Worm (Caenorhabditis elegans) whole organism, L4 larva: ENCODE data around the gene srd-66.

Source experiments
- D1046.2 ChIP-seq: fragments of 200-800 bp; sonication (Bioruptor generic); IDR thresholded peaks from 2 replicates; pipeline ENCODE4 v1.3.6; 2022; ENCODE audit warnings: missing genetic modification characterization, missing compliant biosample characterization
- F26F4.8 ChIP-seq: fragments of 200-800 bp; sonication (Bioruptor generic); conservative IDR thresholded peaks from 2 replicates; pipeline ENCODE4 v1.3.6; 2022; ENCODE audit warnings: missing genetic modification characterization, missing compliant biosample characterization
- F37D6.2 ChIP-seq: sonication (generic microtip); optimal IDR thresholded peaks from 2 replicates; lab custom pipeline; 2016; ENCODE audit warnings: mild to moderate bottlenecking, missing genetic modification characterization, missing compliant biosample characterization
- F44E2.7 ChIP-seq: fragments of 200-800 bp; sonication (Bioruptor generic); IDR thresholded peaks from 2 replicates; pipeline ENCODE4 v2.1.2; 2022; ENCODE audit warnings: missing genetic modification characterization, missing compliant biosample characterization
- F49E8.2 ChIP-seq: sonication (generic microtip); optimal IDR thresholded peaks from 2 replicates; lab custom pipeline; 2016; ENCODE audit warnings: missing compliant biosample characterization, mild to moderate bottlenecking, missing genetic modification characterization, borderline replicate concordance
- T26A8.4 ChIP-seq: fragments of 200-800 bp; sonication (Bioruptor generic); IDR thresholded peaks from 2 replicates; pipeline ENCODE4 v1.3.6; 2022; ENCODE audit warnings: missing genetic modification characterization, missing compliant biosample characterization
- aha-1 ChIP-seq: fragments of 150-350 bp; peaks from one replicate; lab custom pipeline; 2014; ENCODE audit warnings: missing biosample characterization, missing genetic modification characterization
- attf-4 ChIP-seq: sonication (generic microtip); optimal IDR thresholded peaks from 3 replicates; lab custom pipeline; 2017; ENCODE audit warnings: missing biosample characterization, missing genetic modification characterization
- ceh-28 ChIP-seq: fragments of 150-350 bp; optimal IDR thresholded peaks from 2 replicates; lab custom pipeline; 2014; ENCODE audit warnings: missing biosample characterization, missing genetic modification reagents, missing genetic modification characterization
- daf-12 ChIP-seq: fragments of 150-350 bp; optimal IDR thresholded peaks from 2 replicates; lab custom pipeline; 2014; ENCODE audit warnings: missing biosample characterization, missing genetic modification reagents, missing genetic modification characterization
- daf-19 ChIP-seq: fragments of 200-800 bp; sonication (Bioruptor generic); conservative IDR thresholded peaks from 2 replicates; pipeline ENCODE4 v1.3.6; 2022; ENCODE audit warnings: missing genetic modification characterization, missing compliant biosample characterization
- daf-8 ChIP-seq: fragments of 200-800 bp; sonication (Bioruptor generic); IDR thresholded peaks from 2 replicates; pipeline ENCODE4 v1.3.6; 2022; ENCODE audit warnings: missing genetic modification characterization, missing compliant biosample characterization
- dmd-6 ChIP-seq: fragments of 200-800 bp; sonication (Bioruptor generic); IDR thresholded peaks from 2 replicates; pipeline ENCODE4 v1.3.6; 2022; ENCODE audit warnings: missing genetic modification reagents, missing genetic modification characterization, missing compliant biosample characterization
- duxl-1 ChIP-seq: sonication (generic microtip); optimal IDR thresholded peaks from 2 replicates; lab custom pipeline; 2016; ENCODE audit warnings: mild to moderate bottlenecking, missing genetic modification characterization, moderate library complexity, missing compliant biosample characterization; ENCODE audit not compliant: poor library complexity
- egl-43 ChIP-seq: fragments of 200-800 bp; sonication (Bioruptor generic); IDR thresholded peaks from 2 replicates; pipeline ENCODE4 v1.3.6; 2022; ENCODE audit warnings: missing genetic modification reagents, missing genetic modification characterization, missing compliant biosample characterization
- hlh-11 ChIP-seq: fragments of 200-800 bp; sonication (Bioruptor generic); optimal IDR thresholded peaks from 2 replicates; lab custom pipeline; 2018; ENCODE audit warnings: mild to moderate bottlenecking, missing genetic modification characterization, missing compliant biosample characterization
- jun-1 ChIP-seq: fragments of 150-350 bp; optimal IDR thresholded peaks from 2 replicates; lab custom pipeline; 2014; ENCODE audit warnings: missing biosample characterization, missing genetic modification reagents, missing genetic modification characterization
- lin-13 ChIP-seq: fragments of 150-350 bp; optimal IDR thresholded peaks from 2 replicates; lab custom pipeline; 2014; ENCODE audit warnings: missing biosample characterization, missing genetic modification reagents, missing genetic modification characterization
- lin-38 ChIP-seq: fragments of 200-800 bp; sonication (Bioruptor generic); IDR thresholded peaks from 2 replicates; pipeline ENCODE4 v1.3.6; 2022; ENCODE audit warnings: missing genetic modification reagents, missing genetic modification characterization, missing compliant biosample characterization
- lir-3 ChIP-seq: sonication (generic microtip); optimal IDR thresholded peaks from 2 replicates; lab custom pipeline; 2016; ENCODE audit warnings: mild to moderate bottlenecking, missing genetic modification characterization, missing compliant biosample characterization
- lsy-2 ChIP-seq, 2 experiments: fragments of 150-350 bp in 1 of 2; sonication (generic microtip) in 1 of 2; optimal IDR thresholded peaks; 2 replicates each; lab custom pipeline; 2014 to 2017; ENCODE audit warnings: missing biosample characterization in 2 of 2, missing genetic modification characterization in 2 of 2
- madf-9 ChIP-seq: fragments of 200-800 bp; sonication (Bioruptor generic); conservative IDR thresholded peaks from 2 replicates; pipeline ENCODE4 v1.3.6; 2022; ENCODE audit warnings: missing genetic modification reagents, missing genetic modification characterization, missing compliant biosample characterization
- mdt-29 ChIP-seq: fragments of 200-800 bp; sonication (Bioruptor generic); IDR thresholded peaks from 2 replicates; pipeline ENCODE4 v1.3.6; 2022; ENCODE audit warnings: missing genetic modification reagents, missing genetic modification characterization, missing compliant biosample characterization
- mxl-2 ChIP-seq: fragments of 200-800 bp; sonication (Bioruptor generic); conservative IDR thresholded peaks from 2 replicates; pipeline ENCODE4 v1.3.6; 2022; ENCODE audit warnings: missing genetic modification reagents, missing genetic modification characterization, missing compliant biosample characterization
- nhr-11 ChIP-seq: fragments of 150-350 bp; optimal IDR thresholded peaks from 2 replicates; lab custom pipeline; 2014; ENCODE audit warnings: missing biosample characterization, missing genetic modification characterization
- nhr-42 ChIP-seq: fragments of 200-800 bp; sonication (Bioruptor generic); IDR thresholded peaks from 2 replicates; pipeline ENCODE4 v1.3.6; 2022; ENCODE audit warnings: missing genetic modification characterization, missing compliant biosample characterization
- nhr-48 ChIP-seq: sonication (generic microtip); optimal IDR thresholded peaks from 2 replicates; lab custom pipeline; 2016; ENCODE audit warnings: mild to moderate bottlenecking, missing genetic modification characterization, missing compliant biosample characterization
- pqm-1 ChIP-seq: sonication (generic microtip); optimal IDR thresholded peaks from 2 replicates; lab custom pipeline; 2017; ENCODE audit warnings: missing biosample characterization, missing genetic modification characterization
- set-16 ChIP-seq: fragments of 200-800 bp; sonication (Bioruptor generic); IDR thresholded peaks from 2 replicates; pipeline ENCODE4 v1.3.6; 2022; ENCODE audit warnings: missing genetic modification reagents, missing genetic modification characterization, missing compliant biosample characterization
- snpc-1.2 ChIP-seq: fragments of 200-800 bp; sonication (Bioruptor generic); IDR thresholded peaks from 2 replicates; pipeline ENCODE4 v1.3.6; 2022; ENCODE audit warnings: missing genetic modification reagents, missing genetic modification characterization, missing compliant biosample characterization
- spr-3 ChIP-seq: fragments of 200-800 bp; sonication (Bioruptor generic); optimal IDR thresholded peaks from 2 replicates; lab custom pipeline; 2018; ENCODE audit warnings: mild to moderate bottlenecking, missing genetic modification characterization, missing compliant biosample characterization
- unc-62 ChIP-seq, 3 experiments: fragments of 150-350 bp in 1 of 3; sonication (generic microtip); optimal IDR thresholded peaks in 2 of 3; peaks in 1 of 3; 1 replicate in 1 of 3; 2 replicates in 2 of 3; lab custom pipeline; 2014 to 2017; ENCODE audit warnings: missing biosample characterization in 3 of 3, missing genetic modification characterization in 3 of 3, missing genetic modification reagents in 3 of 3, missing genotype in 1 of 3
- zfp-3 ChIP-seq: fragments of 200-800 bp; sonication (Bioruptor generic); conservative IDR thresholded peaks from 2 replicates; pipeline ENCODE4 v1.3.6; 2022; ENCODE audit warnings: missing genetic modification reagents, missing genetic modification characterization, missing compliant biosample characterization

The srd-66 gene

DNA sequence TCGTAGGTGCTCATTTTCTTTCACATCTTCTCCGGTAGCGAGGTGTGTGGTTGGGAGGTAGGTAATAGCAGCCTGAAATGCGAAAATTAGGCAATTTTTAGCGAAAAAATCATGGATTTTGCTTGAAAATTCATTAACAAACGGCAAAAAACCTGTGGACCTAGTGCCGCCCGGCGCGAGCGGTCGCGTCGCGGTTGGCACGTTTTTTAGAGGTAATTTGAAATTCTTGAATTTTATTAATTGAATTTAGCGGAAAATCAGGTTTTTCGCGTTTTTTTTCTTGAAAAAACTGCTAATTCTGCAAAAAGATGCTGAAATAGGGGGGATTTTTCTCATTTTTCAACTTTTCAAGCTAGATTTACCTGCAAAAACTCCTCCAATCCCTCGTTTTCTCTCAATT is 33.1 kb downstream of the srd-66 start:
- TF ChIP-seq zfp-3 (GFP tag; lab: Robert Waterston, UW) (no peak), egl-43 (GFP tag; lab: Robert Waterston, UW) (no peak), mxl-2 (GFP tag; lab: Robert Waterston, UW) (no peak), nhr-11 (tag; lab: Kevin White, UChicago) (no peak), jun-1 (tag; lab: Kevin White, UChicago) (no peak), lin-38 (0 out of 2 replicates have a peak, but pooled peaks have one; percentile 9), hlh-11 (tag; lab: Kevin White, UChicago) (no peak), unc-62 (GFP tag; optimal IDR thresholded peaks at IDR 0.05 in 1 of 2; lab: Kevin White, UChicago) (peak in 1 of 2 experiments; percentile 10), unc-62 (tag; optimal IDR thresholded peaks at IDR 0.05; lab: Kevin White, UChicago) (no peak)

DNA sequence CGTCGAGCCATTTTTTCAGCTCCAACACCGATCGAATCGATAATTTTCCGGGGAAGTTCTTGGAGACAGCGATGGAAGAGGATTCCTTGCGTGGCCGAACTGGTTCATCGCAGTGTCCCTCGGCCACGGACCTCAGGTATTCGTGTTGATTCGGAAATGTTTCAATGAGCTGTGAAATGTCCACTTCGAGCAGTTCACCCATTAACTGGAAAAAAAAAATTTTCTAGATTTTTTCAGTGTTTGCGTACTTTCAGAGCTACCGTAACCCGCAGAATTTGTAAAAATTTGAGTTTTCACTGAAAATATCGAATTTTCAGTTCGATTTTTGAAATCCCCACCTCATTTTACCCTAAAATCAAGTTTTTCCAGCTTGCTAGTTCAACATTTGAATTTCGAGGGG is 34.6 kb downstream of the srd-66 start:
- peak; percentile 17; the same call in 1 of the 2 replicates for TF ChIP-seq set-16
- no peak for TF ChIP-seq duxl-1 (tag; lab: Kevin White, UChicago)

DNA sequence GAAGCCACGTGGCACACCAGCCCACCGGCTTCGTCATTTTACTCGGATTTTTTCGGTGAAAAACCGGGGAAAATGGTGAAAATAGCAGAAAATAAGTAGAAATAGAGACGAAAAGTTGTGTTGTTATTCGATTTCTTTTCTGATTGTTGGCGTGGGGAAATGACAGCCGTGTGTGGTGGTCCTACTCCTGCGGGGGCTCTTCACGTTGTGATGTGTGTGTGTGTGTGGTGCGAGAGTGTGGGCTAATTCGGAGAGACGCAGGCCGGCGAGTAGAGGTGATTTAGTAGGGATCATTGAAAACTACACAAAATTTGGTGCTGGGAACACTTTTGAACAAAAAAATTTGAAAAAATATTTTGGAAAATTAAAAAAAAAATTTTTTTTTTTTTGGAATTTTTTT is 39.0 kb downstream of the srd-66 start, which contains the start of gene F53A3.1:
F53A3.1 (minus strand) TSS at position 150 of the 400 bp plus-strand sequence.
- no peak for TF ChIP-seq F37D6.2
- peak; percentile 99 for TF ChIP-seq aha-1

DNA sequence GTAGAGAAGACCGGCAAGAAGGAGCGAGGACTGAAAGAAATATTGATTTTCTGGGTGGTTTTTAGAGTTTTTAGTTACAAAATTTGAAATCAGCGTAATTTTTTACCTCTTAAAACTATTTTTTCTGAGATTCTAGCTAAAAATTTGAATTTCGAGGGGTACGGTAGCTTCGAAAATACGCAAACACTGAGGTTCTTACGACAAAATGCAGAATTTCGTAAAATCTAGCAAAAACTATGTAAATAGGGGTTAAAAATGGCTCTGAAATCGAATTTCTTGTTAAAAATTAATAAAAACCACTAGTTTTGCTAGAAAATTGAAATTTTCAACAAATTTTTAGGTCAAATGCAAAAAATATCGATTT is 42.8 kb downstream of the srd-66 start:
- TF ChIP-seq nhr-11 (tag; lab: Kevin White, UChicago) (peak; percentile 22), F49E8.2 (no peak)

DNA sequence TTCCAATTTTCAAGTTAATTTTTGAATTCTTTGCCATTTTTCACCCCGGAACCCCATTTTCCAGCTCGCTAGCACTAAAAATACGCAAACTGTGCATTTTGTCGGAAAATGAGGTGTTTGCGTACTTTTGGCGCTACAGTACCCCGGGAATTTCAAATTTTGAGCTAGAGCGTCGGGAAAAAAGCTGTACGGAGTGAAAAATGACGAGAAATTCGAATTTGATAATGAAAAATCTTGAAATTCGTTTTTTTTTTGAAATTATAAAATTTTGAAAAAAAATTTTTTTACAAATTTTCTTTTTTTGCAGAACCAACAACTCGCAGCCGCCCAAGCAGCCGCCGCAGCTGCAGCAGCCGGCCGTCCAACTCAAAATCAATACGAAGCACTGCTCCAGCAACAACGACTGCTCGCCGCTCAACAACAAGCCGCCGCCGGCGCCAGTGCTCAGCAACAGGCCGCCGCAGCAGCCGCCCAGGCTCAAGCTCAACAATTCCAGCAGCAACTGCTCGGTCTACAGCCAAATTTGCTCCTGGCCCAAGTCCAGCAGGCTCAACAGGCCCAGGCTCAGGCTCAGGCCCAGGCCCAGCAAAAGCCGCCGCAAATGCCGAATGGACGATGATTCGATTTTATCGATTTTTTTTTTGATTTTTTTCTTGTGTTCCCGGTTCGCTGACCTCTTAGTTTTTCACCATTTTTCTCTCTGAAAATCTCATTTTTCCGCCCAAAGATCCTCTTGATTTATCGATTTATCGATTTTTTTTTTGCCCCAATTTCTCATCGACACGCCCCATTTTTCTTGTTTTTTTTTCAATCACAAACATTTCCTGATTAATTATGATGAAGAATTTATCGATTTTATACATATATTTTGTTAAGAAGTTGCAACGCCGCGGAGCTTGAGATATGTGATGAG is 43.5 kb downstream of the srd-66 start:
- TF ChIP-seq spr-3 (GFP tag; lab: Kevin White, UChicago) = no peak
- no peak for TF ChIP-seq lir-3 (tag; lab: Kevin White, UChicago)
- TF ChIP-seq snpc-1.2 (GFP tag; lab: Robert Waterston, UW) = 0 out of 2 replicates have a peak, but pooled peaks have one; percentile 40
- TF ChIP-seq lsy-2 (tag; optimal IDR thresholded peaks at IDR 0.05; lab: Kevin White, UChicago) = peak; percentile 21 to 61
- no peak for TF ChIP-seq madf-9
- peak in 1 of 2 experiments; percentile 58 for TF ChIP-seq unc-62 (GFP tag; optimal IDR thresholded peaks at IDR 0.05 in 1 of 2; lab: Kevin White, UChicago)
- TF ChIP-seq unc-62 (tag; optimal IDR thresholded peaks at IDR 0.05; lab: Kevin White, UChicago) = no peak
- no peak for TF ChIP-seq dmd-6 (GFP tag; lab: Robert Waterston, UW)
- peak; percentile 51 for TF ChIP-seq lin-13 (GFP tag; lab: Kevin White, UChicago)
- TF ChIP-seq pqm-1 (tag; lab: Kevin White, UChicago) = no peak
- TF ChIP-seq F26F4.8 (GFP tag; lab: Robert Waterston, UW) = no peak
- TF ChIP-seq D1046.2 (GFP tag; lab: Robert Waterston, UW) = no peak
- no peak for TF ChIP-seq F44E2.7 (GFP tag; lab: Robert Waterston, UW)
- no peak for TF ChIP-seq mxl-2 (GFP tag; lab: Robert Waterston, UW)
- no peak for TF ChIP-seq attf-4 (tag; lab: Kevin White, UChicago)
- TF ChIP-seq mdt-29 (GFP tag; lab: Robert Waterston, UW) = no peak
- no peak for TF ChIP-seq daf-12
- peak; percentile 67 for TF ChIP-seq aha-1
- no peak for TF ChIP-seq T26A8.4
- TF ChIP-seq nhr-42 = no peak
- no peak for TF ChIP-seq daf-19 (GFP tag; lab: Robert Waterston, UW)
- TF ChIP-seq daf-8 (GFP tag; lab: Robert Waterston, UW) = no peak
- peak; percentile 97 for TF ChIP-seq set-16
- TF ChIP-seq egl-43 (GFP tag; lab: Robert Waterston, UW) = peak; percentile 70
- no peak for TF ChIP-seq nhr-48 (tag; lab: Kevin White, UChicago)
- peak; percentile 99 for TF ChIP-seq ceh-28 (tag; lab: Kevin White, UChicago)
